Worm (Caenorhabditis elegans) whole organism, L4 larva: Measurements from ENCODE around the gene B0495.5.

Source experiments
- R02D3.7 ChIP-seq: fragments of 150-350 bp; sonication (generic microtip); optimal IDR thresholded peaks from 3 replicates; lab custom pipeline; 2014; ENCODE audit warnings: missing biosample characterization, missing genetic modification characterization
- ceh-82 ChIP-seq: sonication (generic microtip); optimal IDR thresholded peaks from 2 replicates; lab custom pipeline; 2017; ENCODE audit warnings: missing biosample characterization, missing genetic modification characterization
- egl-27 ChIP-seq: sonication (generic microtip); optimal IDR thresholded peaks from 3 replicates; lab custom pipeline; 2017; ENCODE audit warnings: missing biosample characterization, missing genetic modification reagents, missing genetic modification characterization
- sdz-12 ChIP-seq: fragments of 200-800 bp; sonication (Bioruptor generic); optimal IDR thresholded peaks from 2 replicates; lab custom pipeline; 2018; ENCODE audit warnings: mild to moderate bottlenecking, missing genetic modification characterization, missing compliant biosample characterization
- set-16 ChIP-seq: fragments of 200-800 bp; sonication (Bioruptor generic); IDR thresholded peaks from 2 replicates; pipeline ENCODE4 v1.3.6; 2022; ENCODE audit warnings: missing genetic modification reagents, missing genetic modification characterization, missing compliant biosample characterization

DNA sequence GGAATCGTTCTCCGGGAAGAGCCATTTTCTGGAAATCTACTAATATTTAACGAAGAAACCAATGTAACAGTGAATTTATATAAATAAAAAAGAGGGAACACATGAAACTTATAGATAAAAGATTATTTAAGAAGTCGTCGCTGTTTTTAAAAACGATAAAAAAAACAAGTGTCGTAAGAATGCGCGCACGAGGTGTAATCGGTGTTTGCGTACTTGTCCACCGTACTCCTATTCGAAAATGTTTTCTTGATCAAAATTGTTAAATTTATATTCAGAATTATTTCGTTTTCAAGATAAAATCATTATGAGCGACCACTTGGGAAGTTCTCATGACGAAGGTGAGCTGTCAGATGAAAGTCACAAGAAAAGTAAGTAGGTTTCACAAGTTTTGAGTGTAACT, 703 bp upstream of the B0495.5 start, which contains the start of the genes moa-2 and cdk-11.1:
- TF ChIP-seq egl-27 (tag; lab: Kevin White, UChicago) (no peak), ceh-82 (tag; lab: Kevin White, UChicago) (no peak), set-16 (GFP tag; lab: Robert Waterston, UW) (no peak), sdz-12 (GFP tag; lab: Kevin White, UChicago) (no peak), R02D3.7 (tag; lab: Kevin White, UChicago) (no peak)
